Fruit fly (Drosophila melanogaster): ENCODE data around the gene ClC-a.

DNA sequence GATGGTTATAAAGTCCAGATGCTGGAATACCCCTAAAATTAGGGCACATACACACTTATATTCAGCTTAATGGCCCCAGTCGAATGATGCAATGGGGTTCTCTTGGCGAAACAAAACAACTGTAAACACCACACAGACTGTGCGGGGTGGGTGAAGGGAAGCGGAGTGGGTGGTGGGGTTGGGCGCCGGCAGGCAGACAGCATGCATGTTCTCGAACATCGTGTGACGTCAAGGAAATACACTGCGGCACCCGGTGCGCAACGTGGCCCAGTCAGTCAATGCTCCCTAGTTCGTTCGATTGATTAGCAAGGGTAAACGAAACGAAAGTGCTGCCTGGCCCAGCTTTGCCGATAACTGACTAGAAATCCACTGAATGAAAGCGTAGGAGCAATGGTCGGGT lies 50.5 kb downstream of the ClC-a start:
- TF ChIP-seq insv (optimal IDR thresholded peaks at IDR 0.05) (no peak), psq (optimal IDR thresholded peaks at IDR 0.05) (no peak), Sin3A (optimal IDR thresholded peaks at IDR 0.05) (no peak), ttk (optimal IDR thresholded peaks at IDR 0.05) (no peak)

All from Kc167 (cell line).